Worm (Caenorhabditis elegans) whole organism, L4 larva: ENCODE results near the gene fbxa-76.

Experiments used
- ceh-32 ChIP-seq: sonication (generic microtip); optimal IDR thresholded peaks from 2 replicates; lab custom pipeline; 2016; ENCODE audit warnings: mild to moderate bottlenecking, missing genetic modification characterization, missing compliant biosample characterization; ENCODE audit not compliant: poor library complexity
- dpl-1 ChIP-seq: fragments of 150-350 bp; optimal IDR thresholded peaks from 2 replicates; lab custom pipeline; 2014; ENCODE audit warnings: missing biosample characterization, missing genetic modification reagents, missing genetic modification characterization
- lin-1 ChIP-seq: fragments of 200-800 bp; sonication (Bioruptor generic); IDR thresholded peaks from 2 replicates; pipeline ENCODE4 v1.3.6; 2022; ENCODE audit warnings: missing genetic modification reagents, missing genetic modification characterization, missing compliant biosample characterization
- mep-1 ChIP-seq: fragments of 150-350 bp; sonication (generic microtip); optimal IDR thresholded peaks from 3 replicates; lab custom pipeline; 2014; ENCODE audit warnings: missing biosample characterization, missing genetic modification characterization
- mes-2 ChIP-seq: sonication (generic microtip); optimal IDR thresholded peaks from 2 replicates; lab custom pipeline; 2016; ENCODE audit warnings: missing genotype, mild to moderate bottlenecking, missing genetic modification characterization, missing compliant biosample characterization; ENCODE audit not compliant: poor library complexity, severe bottlenecking
- nhr-237 ChIP-seq: sonication (generic microtip); optimal IDR thresholded peaks from 2 replicates; lab custom pipeline; 2017; ENCODE audit warnings: missing biosample characterization, missing genetic modification characterization
- pqm-1 ChIP-seq: sonication (generic microtip); optimal IDR thresholded peaks from 2 replicates; lab custom pipeline; 2017; ENCODE audit warnings: missing biosample characterization, missing genetic modification characterization
- unc-62 ChIP-seq, 3 experiments: fragments of 150-350 bp in 1 of 3; sonication (generic microtip); optimal IDR thresholded peaks in 2 of 3; peaks in 1 of 3; 1 replicate in 1 of 3; 2 replicates in 2 of 3; lab custom pipeline; 2014 to 2017; ENCODE audit warnings: missing biosample characterization in 3 of 3, missing genetic modification characterization in 3 of 3, missing genetic modification reagents in 3 of 3, missing genotype in 1 of 3

- TF ChIP-seq unc-62 (GFP tag; optimal IDR thresholded peaks at IDR 0.05 in 1 of 2; lab: Kevin White, UChicago) (no peak), unc-62 (tag; optimal IDR thresholded peaks at IDR 0.05; lab: Kevin White, UChicago) (no peak), nhr-237 (tag; lab: Kevin White, UChicago) (no peak), mes-2 (tag; lab: Kevin White, UChicago) (no peak), lin-1 (GFP tag; lab: Robert Waterston, UW) (no peak), mep-1 (tag; lab: Kevin White, UChicago) (no peak), dpl-1 (GFP tag; lab: Kevin White, UChicago) (no peak), pqm-1 (tag; lab: Kevin White, UChicago) (no peak), ceh-32 (tag; lab: Kevin White, UChicago) (no peak)
These were observed 10.3 kb downstream of the fbxa-76 start, which contains the start of gene fbxa-61 for ce11 chrIII:1238704-1239103.
